Worm (Caenorhabditis elegans): Measurements from ENCODE around the gene nhr-232.
A peak's percentile ranks its signal among the peaks of the same experiment; 100 is the strongest.

Gene nhr-232

ce11 chrV:10239861-10240260 is 16.1 kb upstream of the nhr-232 start, which contains the start of gene fipr-8:
Gene fipr-8 (minus strand): TSS chrV:10239961.
- TF ChIP-seq nhr-67 (tag; optimal IDR thresholded peaks at IDR 0.05) (no peak), elt-2 (tag; optimal IDR thresholded peaks at IDR 0.05) (no peak), fos-1 (tag; optimal IDR thresholded peaks at IDR 0.05) (no peak)

ce11 chrV:10241121-10241803 is 14.7 kb upstream of the nhr-232 start, which contains the start of the genes C12D8.21 and col-148:
Gene C12D8.21 (minus strand): TSS chrV:10241188.
Gene col-148 (plus strand): TSS chrV:10241753.
- TF ChIP-seq nhr-67 (tag; optimal IDR thresholded peaks at IDR 0.05) (no peak), zag-1 (tag; optimal IDR thresholded peaks at IDR 0.05) (no peak), unc-62 (GFP tag; optimal IDR thresholded peaks at IDR 0.05) (no peak), nfya-1 (tag; optimal IDR thresholded peaks at IDR 0.05; ENCODE audit: insufficient read depth) (no peak), fkh-10 (GFP tag; optimal IDR thresholded peaks at IDR 0.05) (no peak), nhr-76 (tag; optimal IDR thresholded peaks at IDR 0.05) (no peak), ceh-9 (tag; optimal IDR thresholded peaks at IDR 0.05) (no peak), jun-1 (tag; optimal IDR thresholded peaks at IDR 0.05) (no peak), elt-3 (tag; optimal IDR thresholded peaks at IDR 0.05) (no peak), lsy-12 (tag; optimal IDR thresholded peaks at IDR 0.05) (no peak), aly-2 (tag; optimal IDR thresholded peaks at IDR 0.05) (no peak)

ce11 chrV:10243105-10243504 is 12.9 kb upstream of the nhr-232 start, which contains the start of gene C12D8.9:
Gene C12D8.9 (minus strand): TSS chrV:10243205.
- no peak for TF ChIP-seq fkh-10 (GFP tag; optimal IDR thresholded peaks at IDR 0.05)
- TF ChIP-seq eor-1 (tag; optimal IDR thresholded peaks at IDR 0.05), result no peak
- no peak for TF ChIP-seq nfya-1 (tag; optimal IDR thresholded peaks at IDR 0.05; ENCODE audit: insufficient read depth)
- no peak for TF ChIP-seq elt-3 (tag; optimal IDR thresholded peaks at IDR 0.05)
- no peak for TF ChIP-seq skn-1 (tag; optimal IDR thresholded peaks at IDR 0.05)
- no peak for TF ChIP-seq R02D3.7 (tag; optimal IDR thresholded peaks at IDR 0.05)
- no peak for TF ChIP-seq unc-62 (GFP tag; optimal IDR thresholded peaks at IDR 0.05)
- TF ChIP-seq pha-4 (tag; optimal IDR thresholded peaks at IDR 0.05), result no peak
- no peak for TF ChIP-seq nhr-237 (tag; optimal IDR thresholded peaks at IDR 0.05)
- TF ChIP-seq snpc-4 (tag; optimal IDR thresholded peaks at IDR 0.05), result no peak
- TF ChIP-seq fos-1 (tag; optimal IDR thresholded peaks at IDR 0.05), result no peak
- no peak for TF ChIP-seq nhr-43 (tag; optimal IDR thresholded peaks at IDR 0.05; ENCODE audit: poor library complexity, severe bottlenecking)
- no peak for TF ChIP-seq ztf-4 (tag; optimal IDR thresholded peaks at IDR 0.05)
- TF ChIP-seq nhr-77 (tag; optimal IDR thresholded peaks at IDR 0.05), result no peak
- TF ChIP-seq nhr-23 (tag; optimal IDR thresholded peaks at IDR 0.05), result no peak
- TF ChIP-seq hmg-11 (tag; optimal IDR thresholded peaks at IDR 0.05), result no peak
- no peak for TF ChIP-seq mml-1 (tag; optimal IDR thresholded peaks at IDR 0.05)

- TF ChIP-seq eor-1 (tag; optimal IDR thresholded peaks at IDR 0.05) (no peak), elt-2 (tag; optimal IDR thresholded peaks at IDR 0.05) (peak; percentile 68), fkh-10 (GFP tag; optimal IDR thresholded peaks at IDR 0.05) (no peak), pqm-1 (tag; optimal IDR thresholded peaks at IDR 0.05) (peak; percentile 2), fkh-2 (tag; optimal IDR thresholded peaks at IDR 0.05) (no peak)
Observed at ce11 chrV:10244018-10244720, 11.8 kb upstream of the nhr-232 start.

- TF ChIP-seq tbx-2 (tag; optimal IDR thresholded peaks at IDR 0.05) (no peak), ztf-11 (tag; optimal IDR thresholded peaks at IDR 0.05) (no peak), pha-4 (tag; optimal IDR thresholded peaks at IDR 0.05) (peak; percentile 90), elt-1 (tag; optimal IDR thresholded peaks at IDR 0.05) (no peak), fkh-10 (GFP tag; optimal IDR thresholded peaks at IDR 0.05) (no peak), elt-2 (tag; optimal IDR thresholded peaks at IDR 0.05) (peak; percentile 38), egl-27 (tag; optimal IDR thresholded peaks at IDR 0.05) (no peak), nfya-1 (tag; optimal IDR thresholded peaks at IDR 0.05; ENCODE audit: insufficient read depth) (no peak), jun-1 (tag; optimal IDR thresholded peaks at IDR 0.05) (no peak), aly-2 (tag; optimal IDR thresholded peaks at IDR 0.05) (no peak), nhr-25 (tag; optimal IDR thresholded peaks at IDR 0.05) (no peak), nhr-77 (tag; optimal IDR thresholded peaks at IDR 0.05) (no peak), unc-62 (GFP tag; optimal IDR thresholded peaks at IDR 0.05) (no peak), unc-39 (tag; optimal IDR thresholded peaks at IDR 0.05) (no peak), daf-12 (tag; optimal IDR thresholded peaks at IDR 0.05) (no peak), ceh-28 (tag; optimal IDR thresholded peaks at IDR 0.05) (no peak), nhr-28 (tag; optimal IDR thresholded peaks at IDR 0.05) (no peak), pqm-1 (tag; optimal IDR thresholded peaks at IDR 0.05) (peak; percentile 30), hmg-11 (tag; optimal IDR thresholded peaks at IDR 0.05) (no peak)
Observed at ce11 chrV:10245615-10246014, 10.4 kb upstream of the nhr-232 start.

All from whole organism, L3 larva.